Worm (Caenorhabditis elegans) whole organism, L4 larva: Measurements from ENCODE around the gene T20D3.14.

ENCODE experiments used
- ceh-20 ChIP-seq: fragments of 200-800 bp; sonication (Bioruptor generic); IDR thresholded peaks from 2 replicates; pipeline ENCODE4 v1.3.6; 2022; ENCODE audit warnings: missing genetic modification reagents, missing genetic modification characterization, missing compliant biosample characterization
- ceh-28 ChIP-seq: fragments of 150-350 bp; optimal IDR thresholded peaks from 2 replicates; lab custom pipeline; 2014; ENCODE audit warnings: missing biosample characterization, missing genetic modification reagents, missing genetic modification characterization
- nhr-237 ChIP-seq: sonication (generic microtip); optimal IDR thresholded peaks from 2 replicates; lab custom pipeline; 2017; ENCODE audit warnings: missing biosample characterization, missing genetic modification characterization
- snpc-4 ChIP-seq: fragments of 150-350 bp; optimal IDR thresholded peaks from 2 replicates; lab custom pipeline; 2014; ENCODE audit warnings: missing biosample characterization, missing genetic modification characterization
- zag-1 ChIP-seq: fragments of 150-350 bp; optimal IDR thresholded peaks from 2 replicates; lab custom pipeline; 2014; ENCODE audit warnings: missing biosample characterization, missing genetic modification characterization
- zip-11 ChIP-seq: fragments of 200-800 bp; sonication (Bioruptor generic); IDR thresholded peaks from 2 replicates; pipeline ENCODE4 v1.3.6; 2022; ENCODE audit warnings: missing genetic modification characterization, missing compliant biosample characterization

DNA sequence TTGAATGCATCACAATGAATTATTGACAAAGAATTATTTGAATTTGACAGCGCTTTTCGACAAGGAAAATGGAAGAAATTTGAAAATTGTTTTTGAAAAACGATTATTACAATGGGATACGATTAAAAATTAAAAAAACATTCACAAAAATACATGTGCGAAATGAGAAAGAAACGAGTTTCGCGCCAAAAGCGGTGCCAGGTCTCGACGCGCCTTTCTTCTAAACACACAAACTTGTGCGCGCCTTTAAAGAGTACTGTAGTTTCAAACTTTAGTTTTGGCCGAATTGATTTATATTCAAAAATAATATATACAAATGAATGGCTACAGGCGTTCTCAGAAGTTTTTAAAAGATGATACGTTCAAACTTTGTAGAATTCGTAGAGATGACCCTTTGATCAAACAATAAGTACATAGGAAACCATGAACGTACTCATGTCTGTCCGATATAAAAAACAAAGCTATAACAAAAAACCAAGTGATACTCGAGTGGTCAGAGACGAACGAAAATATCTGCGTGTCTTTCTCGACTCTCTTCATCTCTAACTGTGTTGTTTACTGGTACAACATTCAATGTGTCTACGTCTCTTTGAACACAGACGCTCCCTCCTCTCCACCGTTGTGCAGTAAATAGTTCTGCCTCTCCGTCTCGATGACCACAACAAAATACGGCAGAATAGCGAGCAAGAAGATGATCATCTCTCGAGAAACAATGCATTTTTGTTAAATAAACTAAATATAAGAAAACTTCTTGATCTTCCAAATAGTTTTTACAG is 32.3 kb upstream of the T20D3.14 start:
- TF ChIP-seq zag-1 (tag; lab: Kevin White, UChicago) (no peak), snpc-4 (no peak), ceh-28 (tag; lab: Kevin White, UChicago) (no peak), zip-11 (GFP tag; lab: Robert Waterston, UW) (no peak), ceh-20 (no peak), nhr-237 (tag; lab: Kevin White, UChicago) (no peak)
